Worm (Caenorhabditis elegans): Measurements from ENCODE around the gene xpb-1.

Gene xpb-1

ce11 chrIII:11535453-11535852, 9.0 kb downstream of the xpb-1 start:
- TF ChIP-seq C17E4.6 (GFP tag; IDR thresholded peaks at IDR 0.05): no peak

ce11 chrIII:11544947-11545346, 18.5 kb downstream of the xpb-1 start:
- no peak for TF ChIP-seq F37B4.10 (GFP tag; IDR thresholded peaks at IDR 0.05)
- TF ChIP-seq ceh-40 (GFP tag; IDR thresholded peaks at IDR 0.05): no peak
- no peak for TF ChIP-seq K11D2.4 (GFP tag; IDR thresholded peaks at IDR 0.05)
- peak; percentile 74; the same call in 1 of the 2 replicates for TF ChIP-seq zfh-2 (GFP tag; conservative IDR thresholded peaks at IDR 0.05)
- TF ChIP-seq ztf-26 (tag; optimal IDR thresholded peaks at IDR 0.05): no peak
- TF ChIP-seq F23B12.7 (tag; optimal IDR thresholded peaks at IDR 0.05; ENCODE audit: insufficient read depth): no peak
- peak; percentile 48; the same call in 1 of the 2 replicates for TF ChIP-seq egrh-3 (GFP tag; IDR thresholded peaks at IDR 0.05)

ce11 chrIII:11548070-11548469, 21.6 kb downstream of the xpb-1 start, which contains the start of gene Y66D12A.13:
TSS of gene Y66D12A.13 (plus strand) at chrIII:11548370.
- TF ChIP-seq let-607 (tag; optimal IDR thresholded peaks at IDR 0.05) (no peak), F33H1.4 (GFP tag; IDR thresholded peaks at IDR 0.05) (no peak), nhr-80 (tag; optimal IDR thresholded peaks at IDR 0.05) (peak; percentile 29), ztf-6 (GFP tag; IDR thresholded peaks at IDR 0.05) (no peak), nfya-1 (tag; optimal IDR thresholded peaks at IDR 0.05; ENCODE audit: borderline replicate concordance, insufficient read depth) (no peak), xnd-1 (tag; optimal IDR thresholded peaks at IDR 0.05) (no peak), somi-1 (GFP tag; optimal IDR thresholded peaks at IDR 0.05) (no peak), unc-62 (GFP tag; optimal IDR thresholded peaks at IDR 0.05) (no peak), tbx-9 (tag; optimal IDR thresholded peaks at IDR 0.05; ENCODE audit: borderline replicate concordance) (no peak)

ce11 chrIII:11554701-11555111, 28.2 kb downstream of the xpb-1 start:
- peak; percentile 59 for TF ChIP-seq mcd-1 (GFP tag; IDR thresholded peaks at IDR 0.05)
- peak; percentile 45; the same call in 1 of the 2 replicates for TF ChIP-seq zfh-2 (GFP tag; conservative IDR thresholded peaks at IDR 0.05)
- no peak for TF ChIP-seq nfya-2 (GFP tag; IDR thresholded peaks at IDR 0.05)
- no peak for TF ChIP-seq let-607 (tag; optimal IDR thresholded peaks at IDR 0.05)
- TF ChIP-seq snpc-1.3 (tag; optimal IDR thresholded peaks at IDR 0.05; ENCODE audit: insufficient read depth): no peak
- no peak for TF ChIP-seq hmg-20 (GFP tag; IDR thresholded peaks at IDR 0.05)
- no peak for TF ChIP-seq nhr-179 (tag; optimal IDR thresholded peaks at IDR 0.05)
- TF ChIP-seq Y53F4B.3 (GFP tag; IDR thresholded peaks at IDR 0.05): no peak
- no peak for TF ChIP-seq F37B4.10 (GFP tag; IDR thresholded peaks at IDR 0.05)
- 0 out of 2 replicates have a peak, but pooled peaks have one; percentile 67 for TF ChIP-seq cebp-2 (GFP tag; IDR thresholded peaks at IDR 0.05)
- TF ChIP-seq snpc-4 (GFP tag; optimal IDR thresholded peaks at IDR 0.05): peak; percentile 13
- TF ChIP-seq snpc-4 (tag; optimal IDR thresholded peaks at IDR 0.05): no peak
- no peak for TF ChIP-seq lin-35 (GFP tag; optimal IDR thresholded peaks at IDR 0.05)
- TF ChIP-seq ztf-25 (GFP tag; IDR thresholded peaks at IDR 0.05): peak; percentile 87
- TF ChIP-seq ztf-22 (GFP tag; optimal IDR thresholded peaks at IDR 0.05): no peak
- TF ChIP-seq nfya-1 (tag; optimal IDR thresholded peaks at IDR 0.05; ENCODE audit: borderline replicate concordance, insufficient read depth): no peak
- TF ChIP-seq let-526 (GFP tag; IDR thresholded peaks at IDR 0.05): no peak
- 0 out of 2 replicates have a peak, but pooled peaks have one; percentile 23 for TF ChIP-seq madf-8 (GFP tag; conservative IDR thresholded peaks at IDR 0.05)
- TF ChIP-seq ama-1 (optimal IDR thresholded peaks at IDR 0.05): no peak
- TF ChIP-seq ama-1 (GFP tag; optimal IDR thresholded peaks at IDR 0.05): peak in 1 of 2 experiments; percentile 51
- no peak for TF ChIP-seq dpff-1 (tag; optimal IDR thresholded peaks at IDR 0.05)
- TF ChIP-seq C06A6.2 (GFP tag; conservative IDR thresholded peaks at IDR 0.05): peak; percentile 43; the same call in 1 of the 2 replicates
- TF ChIP-seq B0261.1 (tag; optimal IDR thresholded peaks at IDR 0.05): peak; percentile 80
- no peak for TF ChIP-seq ekl-4 (GFP tag; IDR thresholded peaks at IDR 0.05)
- TF ChIP-seq ztf-18 (tag; optimal IDR thresholded peaks at IDR 0.05): peak; percentile 58
- TF ChIP-seq Y79H2A.3 (GFP tag; conservative IDR thresholded peaks at IDR 0.05): no peak
- peak; percentile 18 for TF ChIP-seq lsl-1 (GFP tag; optimal IDR thresholded peaks at IDR 0.05)
- no peak for TF ChIP-seq F49E8.2 (tag; optimal IDR thresholded peaks at IDR 0.05; ENCODE audit: insufficient read depth)
- TF ChIP-seq ets-4 (GFP tag; optimal IDR thresholded peaks at IDR 0.05): no peak
- peak; percentile 11 for TF ChIP-seq T07F8.4 (tag; optimal IDR thresholded peaks at IDR 0.05)

All from whole organism, young adult.